Fruit fly (Drosophila melanogaster): Measurements from ENCODE around the gene CG45263.
A peak's percentile ranks its signal among the peaks of the same experiment; 100 is the strongest.

CG45263 gene

dm6 chr3R:8524277-8524676 is 46.9 kb upstream of the CG45263 start (continued):
- no peak for TF ChIP-seq BEAF-32 (GFP tag; optimal IDR thresholded peaks at IDR 0.05)
- peak; percentile 30 for TF ChIP-seq dmrt99B (tag; optimal IDR thresholded peaks at IDR 0.05)
- TF ChIP-seq Lhr (GFP tag; optimal IDR thresholded peaks at IDR 0.05): no peak
- no peak for TF ChIP-seq Fer1 (GFP tag; optimal IDR thresholded peaks at IDR 0.05)
- TF ChIP-seq CHES-1-like (GFP tag; optimal IDR thresholded peaks at IDR 0.05): no peak
- no peak for TF ChIP-seq fd102C (GFP tag; optimal IDR thresholded peaks at IDR 0.05)
- no peak for TF ChIP-seq CG6683 (GFP tag; optimal IDR thresholded peaks at IDR 0.05)
- peak; percentile 47; the same call in 1 of the 2 replicates for TF ChIP-seq CG9932 (GFP tag; IDR thresholded peaks at IDR 0.05)
- no peak for TF ChIP-seq corto (GFP tag; optimal IDR thresholded peaks at IDR 0.05)
- no peak for TF ChIP-seq CG1529 (GFP tag; optimal IDR thresholded peaks at IDR 0.05)
- no peak for TF ChIP-seq Dref (GFP tag; IDR thresholded peaks at IDR 0.05)
- no peak for TF ChIP-seq crp (GFP tag; optimal IDR thresholded peaks at IDR 0.05)
- peak; percentile 61 for TF ChIP-seq zfh2 (GFP tag; optimal IDR thresholded peaks at IDR 0.05)
- TF ChIP-seq so (GFP tag; IDR thresholded peaks at IDR 0.05): 0 out of 3 replicates have a peak, but pooled peaks have one; percentile 26
- TF ChIP-seq vnd (GFP tag; IDR thresholded peaks at IDR 0.05; ENCODE audit: partially characterized antibody): no peak
- TF ChIP-seq dpn (GFP tag; optimal IDR thresholded peaks at IDR 0.05): no peak
- TF ChIP-seq her (GFP tag; optimal IDR thresholded peaks at IDR 0.05): peak; percentile 21
- no peak for TF ChIP-seq Awh (GFP tag; IDR thresholded peaks at IDR 0.05)
- TF ChIP-seq NFAT (GFP tag; IDR thresholded peaks at IDR 0.05): 0 out of 2 replicates have a peak, but pooled peaks have one; percentile 25
- TF ChIP-seq CG12071 (GFP tag; optimal IDR thresholded peaks at IDR 0.05): no peak
- TF ChIP-seq wdn (GFP tag; IDR thresholded peaks at IDR 0.05): no peak; the same call in 1 of the 2 replicates
- TF ChIP-seq CG10543 (GFP tag; optimal IDR thresholded peaks at IDR 0.05): no peak
- no peak for TF ChIP-seq HmgZ (tag; optimal IDR thresholded peaks at IDR 0.05)
- TF ChIP-seq row (GFP tag; IDR thresholded peaks at IDR 0.05): peak; percentile 54; the same call in 2 of the 3 replicates
- TF ChIP-seq ara (GFP tag; IDR thresholded peaks at IDR 0.05): no peak
- no peak for TF ChIP-seq fru (optimal IDR thresholded peaks at IDR 0.05)
- TF ChIP-seq CG1602 (GFP tag; optimal IDR thresholded peaks at IDR 0.05): no peak
- no peak for TF ChIP-seq chn (GFP tag; optimal IDR thresholded peaks at IDR 0.05)
- TF ChIP-seq Eip74EF (GFP tag; optimal IDR thresholded peaks at IDR 0.05): no peak
- no peak for TF ChIP-seq nmo (GFP tag; optimal IDR thresholded peaks at IDR 0.05)
- no peak for TF ChIP-seq CG17361 (GFP tag; IDR thresholded peaks at IDR 0.05)
- TF ChIP-seq Dip3 (GFP tag; optimal IDR thresholded peaks at IDR 0.05): peak; percentile 37
- peak; percentile 22 for TF ChIP-seq schlank (tag; optimal IDR thresholded peaks at IDR 0.05)
- no peak for TF ChIP-seq CG17829 (tag; optimal IDR thresholded peaks at IDR 0.05)
- TF ChIP-seq p53 (GFP tag; optimal IDR thresholded peaks at IDR 0.05): no peak
- no peak for TF ChIP-seq grau (tag; optimal IDR thresholded peaks at IDR 0.05)
- TF ChIP-seq CG9727 (GFP tag; optimal IDR thresholded peaks at IDR 0.05): no peak
- TF ChIP-seq h (optimal IDR thresholded peaks at IDR 0.05): no peak
- no peak for TF ChIP-seq CG3838 (GFP tag; optimal IDR thresholded peaks at IDR 0.05)
- 0 out of 2 replicates have a peak, but pooled peaks have one; percentile 9 for TF ChIP-seq E2f2 (GFP tag; IDR thresholded peaks at IDR 0.05)
- no peak for TF ChIP-seq Chrac-16 (GFP tag; optimal IDR thresholded peaks at IDR 0.05)
- TF ChIP-seq CG10274 (GFP tag; optimal IDR thresholded peaks at IDR 0.05): no peak
- TF ChIP-seq mld (GFP tag; IDR thresholded peaks at IDR 0.05; ENCODE audit: partially characterized antibody): no peak
- no peak for TF ChIP-seq pho (GFP tag; optimal IDR thresholded peaks at IDR 0.05)
- TF ChIP-seq Antp (GFP tag; optimal IDR thresholded peaks at IDR 0.05): peak; percentile 41
- TF ChIP-seq CG4282 (GFP tag; optimal IDR thresholded peaks at IDR 0.05): no peak
- peak; percentile 42; the same call in 1 of the 2 replicates for TF ChIP-seq Atf6 (GFP tag; IDR thresholded peaks at IDR 0.05)
- no peak for TF ChIP-seq odd (GFP tag; optimal IDR thresholded peaks at IDR 0.05)
- no peak for TF ChIP-seq psq (GFP tag; optimal IDR thresholded peaks at IDR 0.05)
- no peak; the same call in 2 of the 3 replicates for TF ChIP-seq CG14050 (GFP tag; IDR thresholded peaks at IDR 0.05)
- no peak for TF ChIP-seq Drgx (GFP tag; IDR thresholded peaks at IDR 0.05)
- no peak for TF ChIP-seq Oaz (GFP tag; IDR thresholded peaks at IDR 0.05)

Data from whole organism, embryonic.